Fruit fly (Drosophila melanogaster) whole organism, pupa: Measurements from ENCODE around the gene CG14453.

ENCODE experiments used
- CG34367 ChIP-seq: fragments of 200-800 bp; sonication (Bioruptor generic); optimal IDR thresholded peaks from 2 replicates; lab custom pipeline; 2018; ENCODE audit warnings: missing biosample characterization, mild to moderate bottlenecking, missing genetic modification characterization
- CG9948 ChIP-seq: fragments of 200-800 bp; sonication (Bioruptor generic); optimal IDR thresholded peaks from 2 replicates; lab custom pipeline; 2018; ENCODE audit warnings: missing biosample characterization, mild to moderate bottlenecking, missing genetic modification characterization, moderate library complexity
- Ets98B ChIP-seq: fragments of 200-800 bp; sonication (Bioruptor generic); IDR thresholded peaks from 2 replicates; pipeline ENCODE4 v1.3.6; 2022; ENCODE audit warnings: missing biosample characterization, missing genetic modification characterization
- Snoo ChIP-seq: fragments of 200-800 bp; sonication (Bioruptor generic); optimal IDR thresholded peaks from 3 replicates; lab custom pipeline; 2017; ENCODE audit warnings: missing biosample characterization, mild to moderate bottlenecking, missing genetic modification characterization, inconsistent platforms

DNA sequence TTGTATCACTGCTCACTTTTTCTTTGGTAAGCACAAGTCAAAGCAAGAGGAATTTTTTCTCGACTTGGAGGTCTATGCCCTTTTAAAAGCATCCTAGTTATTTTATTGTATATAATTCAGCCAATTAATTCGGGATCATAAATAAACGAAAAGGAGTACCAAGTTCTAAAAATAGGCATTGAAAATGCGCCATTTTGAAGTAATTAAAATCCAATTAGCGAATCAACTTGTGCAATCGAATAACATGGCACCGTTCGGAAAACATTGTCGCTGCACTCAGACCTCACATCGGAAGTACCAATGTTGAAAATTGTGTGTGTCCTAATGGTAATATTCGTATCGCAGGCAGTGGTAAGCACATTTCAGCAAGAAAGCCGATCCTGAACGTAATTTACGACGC is 47.0 kb upstream of the CG14453 start, which contains the start of gene CG33768:
- TF ChIP-seq Ets98B (GFP tag; lab: Robert Waterston, UW) (no peak), CG9948 (tag; lab: Kevin White, UChicago) (no peak), CG34367 (no peak), Snoo (no peak)
